Worm (Caenorhabditis elegans) whole organism, young adult: ENCODE results near the gene ptp-4A2.

Experiments
- B0019.2 ChIP-seq: fragments of 200-800 bp; sonication (Bioruptor generic); conservative IDR thresholded peaks from 2 replicates; pipeline ENCODE4 v1.3.6; 2022; ENCODE audit warnings: missing genetic modification reagents, missing genetic modification characterization, missing compliant biosample characterization
- B0035.1 ChIP-seq: sonication (generic microtip); optimal IDR thresholded peaks from 2 replicates; lab custom pipeline; 2016; ENCODE audit warnings: missing genetic modification characterization, mild to moderate bottlenecking, missing compliant biosample characterization, missing genotype, missing genetic modification reagents
- D2030.7 ChIP-seq: fragments of 200-800 bp; sonication (Bioruptor generic); IDR thresholded peaks from 2 replicates; pipeline ENCODE4 v1.3.6; 2022; ENCODE audit warnings: missing genetic modification reagents, missing genetic modification characterization, missing compliant biosample characterization
- F10E7.11 ChIP-seq: sonication (generic microtip); optimal IDR thresholded peaks from 2 replicates; lab custom pipeline; 2017; ENCODE audit warnings: mild to moderate bottlenecking, missing genetic modification characterization, moderate library complexity, missing compliant biosample characterization
- F33H1.4 ChIP-seq: fragments of 200-800 bp; sonication (Bioruptor generic); IDR thresholded peaks from 2 replicates; pipeline ENCODE4 v1.3.6; 2022; ENCODE audit warnings: missing genetic modification reagents, missing genetic modification characterization, missing compliant biosample characterization
- F39B2.1 ChIP-seq: fragments of 200-800 bp; sonication (Bioruptor generic); IDR thresholded peaks from 2 replicates; pipeline ENCODE4 v1.3.6; 2022; ENCODE audit warnings: missing genetic modification reagents, missing genetic modification characterization, missing compliant biosample characterization
- F55B11.4 ChIP-seq: sonication (generic microtip); optimal IDR thresholded peaks from 2 replicates; lab custom pipeline; 2016; ENCODE audit warnings: missing compliant biosample characterization, missing genetic modification characterization, borderline replicate concordance; ENCODE audit not compliant: insufficient read depth
- Y56A3A.18 ChIP-seq: fragments of 200-800 bp; sonication (Bioruptor generic); IDR thresholded peaks from 2 replicates; pipeline ENCODE4 v1.3.6; 2022; ENCODE audit warnings: missing genetic modification reagents, missing genetic modification characterization, missing compliant biosample characterization
- akir-1 ChIP-seq: fragments of 200-800 bp; sonication (Bioruptor generic); optimal IDR thresholded peaks from 2 replicates; lab custom pipeline; 2018; ENCODE audit warnings: mild to moderate bottlenecking, missing genetic modification characterization, moderate library complexity, missing compliant biosample characterization
- aptf-2 ChIP-seq: fragments of 200-800 bp; sonication (Bioruptor generic); conservative IDR thresholded peaks from 2 replicates; pipeline ENCODE4 v1.3.6; 2022; ENCODE audit warnings: missing genetic modification reagents, missing genetic modification characterization, missing compliant biosample characterization
- athp-1 ChIP-seq: sonication (generic microtip); optimal IDR thresholded peaks from 2 replicates; lab custom pipeline; 2017; ENCODE audit warnings: mild to moderate bottlenecking, missing genetic modification characterization, missing compliant biosample characterization
- attf-6 ChIP-seq: fragments of 200-800 bp; sonication (Bioruptor generic); IDR thresholded peaks from 2 replicates; pipeline ENCODE4 v1.3.6; 2022; ENCODE audit warnings: missing genetic modification reagents, missing genetic modification characterization, missing compliant biosample characterization
- bed-2 ChIP-seq: fragments of 200-800 bp; sonication (Bioruptor generic); IDR thresholded peaks from 2 replicates; pipeline ENCODE4 v1.3.6; 2022; ENCODE audit warnings: missing genetic modification reagents, missing genetic modification characterization, missing compliant biosample characterization
- ccch-3 ChIP-seq: fragments of 200-800 bp; sonication (Bioruptor generic); optimal IDR thresholded peaks from 2 replicates; lab custom pipeline; 2018; ENCODE audit warnings: mild to moderate bottlenecking, missing genetic modification characterization, missing compliant biosample characterization
- cebp-2 ChIP-seq: fragments of 200-800 bp; sonication (Bioruptor generic); IDR thresholded peaks from 2 replicates; pipeline ENCODE4 v1.3.6; 2022; ENCODE audit warnings: missing genetic modification characterization, missing compliant biosample characterization
- ceh-58 ChIP-seq: fragments of 200-800 bp; sonication (Bioruptor generic); IDR thresholded peaks from 2 replicates; pipeline ENCODE4 v1.3.6; 2022; ENCODE audit warnings: missing genetic modification characterization, missing compliant biosample characterization
- chd-7 ChIP-seq: sonication (generic microtip); optimal IDR thresholded peaks from 2 replicates; lab custom pipeline; 2016; ENCODE audit warnings: mild to moderate bottlenecking, missing genetic modification characterization, moderate library complexity, missing compliant biosample characterization
- egrh-3 ChIP-seq: fragments of 200-800 bp; sonication (Bioruptor generic); IDR thresholded peaks from 2 replicates; pipeline ENCODE4 v1.3.6; 2022; ENCODE audit warnings: missing genetic modification reagents, missing genetic modification characterization, missing compliant biosample characterization
- ets-4 ChIP-seq: fragments of 200-800 bp; sonication (Bioruptor generic); optimal IDR thresholded peaks from 2 replicates; lab custom pipeline; 2018; ENCODE audit warnings: mild to moderate bottlenecking, missing genetic modification characterization, missing compliant biosample characterization
- him-1 ChIP-seq: sonication (generic microtip); optimal IDR thresholded peaks from 2 replicates; lab custom pipeline; 2016; ENCODE audit warnings: missing genotype, missing genetic modification reagents, missing genetic modification characterization, missing compliant biosample characterization
- hlh-12 ChIP-seq: sonication (generic microtip); optimal IDR thresholded peaks from 2 replicates; lab custom pipeline; 2016; ENCODE audit warnings: missing genetic modification characterization, missing compliant biosample characterization
- let-526 ChIP-seq: fragments of 200-800 bp; sonication (Bioruptor generic); IDR thresholded peaks from 2 replicates; pipeline ENCODE4 v1.3.6; 2022; ENCODE audit warnings: missing genetic modification reagents, missing genetic modification characterization, missing compliant biosample characterization
- lin-26 ChIP-seq: fragments of 200-800 bp; sonication (Bioruptor generic); IDR thresholded peaks from 2 replicates; pipeline ENCODE4 v1.3.6; 2022; ENCODE audit warnings: missing genetic modification reagents, missing genetic modification characterization, missing compliant biosample characterization
- lsl-1 ChIP-seq: fragments of 200-800 bp; sonication (Bioruptor generic); optimal IDR thresholded peaks from 2 replicates; lab custom pipeline; 2018; ENCODE audit warnings: mild to moderate bottlenecking, missing genetic modification characterization, moderate library complexity, missing compliant biosample characterization
- mes-4 ChIP-seq: sonication (generic microtip); optimal IDR thresholded peaks from 2 replicates; lab custom pipeline; 2016; ENCODE audit warnings: missing genotype, missing genetic modification characterization, missing compliant biosample characterization
- nfya-1 ChIP-seq: sonication (generic microtip); optimal IDR thresholded peaks from 2 replicates; lab custom pipeline; 2017; ENCODE audit warnings: antibody characterized with exemption, missing compliant biosample characterization, missing genetic modification characterization, borderline replicate concordance; ENCODE audit not compliant: insufficient read depth
- nhr-120 ChIP-seq: fragments of 200-800 bp; sonication (Bioruptor generic); IDR thresholded peaks from 2 replicates; pipeline ENCODE4 v1.3.6; 2022; ENCODE audit warnings: missing genetic modification characterization, missing compliant biosample characterization
- nhr-179 ChIP-seq: sonication (generic microtip); optimal IDR thresholded peaks from 2 replicates; lab custom pipeline; 2016; ENCODE audit warnings: mild to moderate bottlenecking, missing genetic modification characterization, missing compliant biosample characterization
- nhr-80 ChIP-seq: sonication (generic microtip); optimal IDR thresholded peaks from 2 replicates; lab custom pipeline; 2016; ENCODE audit warnings: missing genetic modification characterization, missing compliant biosample characterization
- pbrm-1 ChIP-seq: fragments of 200-800 bp; sonication (Bioruptor generic); IDR thresholded peaks from 2 replicates; pipeline ENCODE4 v1.3.6; 2022; ENCODE audit warnings: missing genetic modification reagents, missing genetic modification characterization, missing compliant biosample characterization
- pha-4 ChIP-seq: fragments of 150-350 bp; sonication (generic microtip); optimal IDR thresholded peaks from 2 replicates; lab custom pipeline; 2014; ENCODE audit warnings: missing biosample characterization, missing genetic modification reagents, missing genetic modification characterization
- rpc-1 ChIP-seq, 2 experiments: fragments of 150-350 bp in 1 of 2; sonication (generic microtip) in 1 of 2; optimal IDR thresholded peaks; 2 replicates each; lab custom pipeline; 2014 to 2018; ENCODE audit warnings: missing biosample characterization in 1 of 2, missing genetic modification characterization in 1 of 2, missing genetic modification reagents in 1 of 2, missing genotype in 1 of 2
- sdz-38 ChIP-seq: sonication (generic microtip); optimal IDR thresholded peaks from 2 replicates; lab custom pipeline; 2016; ENCODE audit warnings: missing genotype, missing genetic modification characterization, missing compliant biosample characterization
- sea-2 ChIP-seq: fragments of 200-800 bp; sonication (Bioruptor generic); IDR thresholded peaks from 2 replicates; pipeline ENCODE4 v1.3.6; 2022; ENCODE audit warnings: missing genetic modification characterization, missing compliant biosample characterization
- somi-1 ChIP-seq: fragments of 200-800 bp; sonication (Bioruptor generic); optimal IDR thresholded peaks from 2 replicates; lab custom pipeline; 2018; ENCODE audit warnings: mild to moderate bottlenecking, missing genetic modification characterization, missing compliant biosample characterization
- unc-130 ChIP-seq: sonication (generic microtip); optimal IDR thresholded peaks from 2 replicates; lab custom pipeline; 2016; ENCODE audit warnings: missing genetic modification reagents, missing genetic modification characterization, missing compliant biosample characterization
- zim-3 ChIP-seq: sonication (generic microtip); optimal IDR thresholded peaks from 2 replicates; lab custom pipeline; 2017; ENCODE audit warnings: mild to moderate bottlenecking, missing genetic modification characterization, moderate library complexity, missing compliant biosample characterization
- ztf-25 ChIP-seq: fragments of 200-800 bp; sonication (Bioruptor generic); IDR thresholded peaks from 2 replicates; pipeline ENCODE4 v1.3.6; 2022; ENCODE audit warnings: missing genetic modification reagents, missing genetic modification characterization, missing compliant biosample characterization

Gene ptp-4A2

DNA sequence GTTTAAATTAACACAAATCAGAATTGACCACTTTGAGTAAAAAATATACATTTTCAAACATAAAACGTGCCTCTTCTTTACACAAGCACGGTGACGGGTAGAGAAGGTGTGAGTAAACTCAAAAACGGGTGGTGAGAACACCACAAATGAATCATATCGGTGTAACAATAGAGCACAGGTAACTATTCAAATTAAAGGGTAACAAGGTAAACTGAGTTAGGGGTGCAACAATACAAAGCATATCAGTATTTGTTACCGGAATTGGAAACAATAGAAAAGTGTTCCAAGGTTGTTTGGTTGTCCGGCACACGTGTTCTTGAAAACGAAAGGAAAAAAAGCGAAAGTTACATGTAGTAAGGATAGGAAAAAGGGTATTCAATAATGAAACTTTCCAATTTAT, 39.3 kb upstream of the ptp-4A2 start:
- TF ChIP-seq F39B2.1 (no peak), mes-4 (tag; lab: Kevin White, UChicago) (no peak), Y56A3A.18 (GFP tag; lab: Robert Waterston, UW) (no peak), cebp-2 (no peak), zim-3 (tag; lab: Kevin White, UChicago) (no peak), sea-2 (GFP tag; lab: Robert Waterston, UW) (no peak), D2030.7 (GFP tag; lab: Robert Waterston, UW) (no peak), chd-7 (tag; lab: Kevin White, UChicago) (no peak), nhr-179 (no peak), hlh-12 (tag; lab: Kevin White, UChicago) (no peak), egrh-3 (GFP tag; lab: Robert Waterston, UW) (no peak), nhr-120 (GFP tag; lab: Robert Waterston, UW) (no peak), attf-6 (GFP tag; lab: Robert Waterston, UW) (no peak)
- TF ChIP-seq, all 124 proteins: peak for 0

DNA sequence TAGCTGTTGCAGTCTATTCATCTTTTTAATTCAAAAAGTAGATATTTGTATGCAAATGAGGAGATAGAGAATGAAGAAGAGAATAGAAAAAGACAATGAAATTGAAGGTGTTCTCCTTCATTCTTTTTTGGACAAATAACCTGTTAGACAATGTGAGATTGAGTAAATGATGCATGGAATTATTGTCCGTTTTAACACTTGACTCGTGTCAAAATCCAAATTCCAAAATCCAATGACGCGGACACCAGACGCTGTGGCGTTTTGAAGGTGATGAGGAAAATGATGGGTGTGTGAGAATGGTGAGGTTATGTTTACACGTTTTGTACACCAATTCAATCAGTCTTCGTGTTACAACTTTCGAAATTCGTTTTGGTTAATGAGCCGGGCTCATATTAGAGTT, 36.0 kb upstream of the ptp-4A2 start:
- TF ChIP-seq chd-7 (tag; lab: Kevin White, UChicago) (no peak), aptf-2 (no peak), ets-4 (GFP tag; lab: Kevin White, UChicago) (no peak), F10E7.11 (tag; lab: Kevin White, UChicago) (no peak), ztf-25 (GFP tag; lab: Robert Waterston, UW) (no peak), him-1 (tag; lab: Kevin White, UChicago) (no peak)
- TF ChIP-seq, all 124 proteins: peak for 0

DNA sequence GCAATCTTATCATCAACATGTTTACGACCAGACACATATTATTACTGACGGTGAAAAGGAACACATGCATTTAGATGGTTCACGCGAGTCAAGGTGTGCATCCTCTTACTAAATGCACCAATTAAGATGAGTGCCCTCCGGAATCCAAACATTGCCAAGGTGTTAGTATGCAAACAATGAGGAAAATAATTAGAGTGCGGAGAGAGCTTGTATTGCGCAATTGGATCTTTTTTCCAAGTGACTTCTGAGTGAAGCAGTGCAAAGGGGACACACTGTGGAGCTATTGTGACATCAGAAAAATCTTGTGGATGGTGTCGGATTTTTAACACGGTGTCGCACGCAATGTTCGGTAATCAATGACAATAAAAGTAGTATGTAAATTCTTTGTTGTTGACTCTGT, 34.2 kb upstream of the ptp-4A2 start:
- no peak for TF ChIP-seq pha-4 (tag; lab: Kevin White, UChicago)
- TF ChIP-seq bed-2: no peak
- no peak for TF ChIP-seq Y56A3A.18 (GFP tag; lab: Robert Waterston, UW)
- TF ChIP-seq B0035.1: no peak
- TF ChIP-seq let-526: no peak
- TF ChIP-seq nhr-179: no peak
- TF ChIP-seq F33H1.4 (GFP tag; lab: Robert Waterston, UW): no peak
- TF ChIP-seq somi-1 (GFP tag; lab: Kevin White, UChicago): no peak
- TF ChIP-seq chd-7 (tag; lab: Kevin White, UChicago): no peak

DNA sequence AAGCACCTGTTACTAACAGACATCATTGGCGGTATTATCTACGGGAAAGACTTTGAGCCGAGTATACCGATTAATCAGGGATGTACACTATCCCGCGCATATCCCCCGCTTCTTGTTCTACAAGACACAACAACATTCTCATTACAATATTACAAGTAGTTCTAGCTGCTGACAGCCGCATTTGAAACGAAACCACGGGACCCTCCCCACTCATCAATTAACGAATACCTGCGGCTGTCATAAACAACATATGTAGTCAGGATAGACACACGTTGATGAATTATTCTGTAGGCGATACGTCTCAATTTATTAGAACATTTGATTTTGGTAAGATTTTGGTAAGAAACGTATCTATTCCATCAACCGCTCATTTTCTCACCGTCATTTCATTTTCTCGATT, 33.6 kb upstream of the ptp-4A2 start:
- TF ChIP-seq pbrm-1 (no peak), F55B11.4 (no peak), lsl-1 (GFP tag; lab: Kevin White, UChicago) (no peak), pha-4 (tag; lab: Kevin White, UChicago) (no peak), ccch-3 (no peak), ceh-58 (no peak), nfya-1 (tag; lab: Kevin White, UChicago) (no peak), B0019.2 (no peak), attf-6 (GFP tag; lab: Robert Waterston, UW) (no peak), ets-4 (GFP tag; lab: Kevin White, UChicago) (no peak), lin-26 (GFP tag; lab: Robert Waterston, UW) (no peak), akir-1 (GFP tag; lab: Kevin White, UChicago) (no peak), unc-130 (no peak), sdz-38 (no peak), athp-1 (tag; lab: Kevin White, UChicago) (no peak), nhr-80 (no peak), rpc-1 (optimal IDR thresholded peaks at IDR 0.05; lab: Kevin White, UChicago) (no peak), rpc-1 (tag; optimal IDR thresholded peaks at IDR 0.05; lab: Kevin White, UChicago) (no peak), somi-1 (GFP tag; lab: Kevin White, UChicago) (no peak)
- TF ChIP-seq, all 124 proteins: peak for 0
